Worm (Caenorhabditis elegans) whole organism, young adult: ENCODE results near the gene rfk-1.

Experiments used
- B0035.1 ChIP-seq: sonication (generic microtip); optimal IDR thresholded peaks from 2 replicates; lab custom pipeline; 2016; ENCODE audit warnings: missing genetic modification characterization, mild to moderate bottlenecking, missing compliant biosample characterization, missing genotype, missing genetic modification reagents
- C06A6.2 ChIP-seq: fragments of 200-800 bp; sonication (Bioruptor generic); conservative IDR thresholded peaks from 2 replicates; pipeline ENCODE4 v1.3.6; 2022; ENCODE audit warnings: missing genetic modification characterization, missing compliant biosample characterization
- F10E7.11 ChIP-seq: sonication (generic microtip); optimal IDR thresholded peaks from 2 replicates; lab custom pipeline; 2017; ENCODE audit warnings: mild to moderate bottlenecking, missing genetic modification characterization, moderate library complexity, missing compliant biosample characterization
- F23B12.7 ChIP-seq: sonication (generic microtip); optimal IDR thresholded peaks from 2 replicates; lab custom pipeline; 2017; ENCODE audit warnings: missing genetic modification characterization, mild to moderate bottlenecking, missing compliant biosample characterization, antibody characterized with exemption, moderate library complexity; ENCODE audit not compliant: insufficient read depth
- F37B4.10 ChIP-seq: fragments of 200-800 bp; sonication (Bioruptor generic); IDR thresholded peaks from 2 replicates; pipeline ENCODE4 v1.3.6; 2022; ENCODE audit warnings: missing genetic modification characterization, missing compliant biosample characterization
- F39B2.1 ChIP-seq: fragments of 200-800 bp; sonication (Bioruptor generic); IDR thresholded peaks from 2 replicates; pipeline ENCODE4 v1.3.6; 2022; ENCODE audit warnings: missing genetic modification reagents, missing genetic modification characterization, missing compliant biosample characterization
- F52B5.7 ChIP-seq: sonication (generic microtip); optimal IDR thresholded peaks from 2 replicates; lab custom pipeline; 2016; ENCODE audit warnings: mild to moderate bottlenecking, missing genetic modification characterization, missing compliant biosample characterization
- F55B11.4 ChIP-seq: sonication (generic microtip); optimal IDR thresholded peaks from 2 replicates; lab custom pipeline; 2016; ENCODE audit warnings: missing compliant biosample characterization, missing genetic modification characterization, borderline replicate concordance; ENCODE audit not compliant: insufficient read depth
- F57A8.1 ChIP-seq: fragments of 200-800 bp; sonication (Bioruptor generic); optimal IDR thresholded peaks from 2 replicates; lab custom pipeline; 2018; ENCODE audit warnings: mild to moderate bottlenecking, missing genetic modification characterization, moderate library complexity, missing compliant biosample characterization
- Y53F4B.3 ChIP-seq: fragments of 200-800 bp; sonication (Bioruptor generic); IDR thresholded peaks from 2 replicates; pipeline ENCODE4 v1.3.6; 2022; ENCODE audit warnings: missing genetic modification reagents, missing genetic modification characterization, missing compliant biosample characterization
- Y53G8AR.9 ChIP-seq: fragments of 200-800 bp; sonication (Bioruptor generic); conservative IDR thresholded peaks from 2 replicates; pipeline ENCODE4 v1.3.6; 2022; ENCODE audit warnings: missing genetic modification reagents, missing genetic modification characterization, missing compliant biosample characterization
- Y56A3A.18 ChIP-seq: fragments of 200-800 bp; sonication (Bioruptor generic); IDR thresholded peaks from 2 replicates; pipeline ENCODE4 v1.3.6; 2022; ENCODE audit warnings: missing genetic modification reagents, missing genetic modification characterization, missing compliant biosample characterization
- Y67H2A.10 ChIP-seq: fragments of 200-800 bp; sonication (Bioruptor generic); conservative IDR thresholded peaks from 2 replicates; pipeline ENCODE4 v1.3.6; 2022; ENCODE audit warnings: missing genetic modification reagents, missing genetic modification characterization, missing compliant biosample characterization
- atf-7 ChIP-seq: sonication (generic microtip); optimal IDR thresholded peaks from 2 replicates; lab custom pipeline; 2017; ENCODE audit warnings: mild to moderate bottlenecking, missing genetic modification characterization, missing compliant biosample characterization
- athp-1 ChIP-seq: sonication (generic microtip); optimal IDR thresholded peaks from 2 replicates; lab custom pipeline; 2017; ENCODE audit warnings: mild to moderate bottlenecking, missing genetic modification characterization, missing compliant biosample characterization
- attf-3 ChIP-seq: fragments of 200-800 bp; sonication (Bioruptor generic); conservative IDR thresholded peaks from 2 replicates; pipeline ENCODE4 v1.3.6; 2022; ENCODE audit warnings: missing genetic modification reagents, missing genetic modification characterization, missing compliant biosample characterization
- attf-6 ChIP-seq: fragments of 200-800 bp; sonication (Bioruptor generic); IDR thresholded peaks from 2 replicates; pipeline ENCODE4 v1.3.6; 2022; ENCODE audit warnings: missing genetic modification reagents, missing genetic modification characterization, missing compliant biosample characterization
- cebp-2 ChIP-seq: fragments of 200-800 bp; sonication (Bioruptor generic); IDR thresholded peaks from 2 replicates; pipeline ENCODE4 v1.3.6; 2022; ENCODE audit warnings: missing genetic modification characterization, missing compliant biosample characterization
- ceh-100 ChIP-seq: fragments of 200-800 bp; sonication (Bioruptor generic); IDR thresholded peaks from 2 replicates; pipeline ENCODE4 v1.3.6; 2022; ENCODE audit warnings: missing genetic modification reagents, missing genetic modification characterization, missing compliant biosample characterization
- ceh-40 ChIP-seq: fragments of 200-800 bp; sonication (Bioruptor generic); IDR thresholded peaks from 2 replicates; pipeline ENCODE4 v1.3.6; 2022; ENCODE audit warnings: missing genetic modification characterization, missing compliant biosample characterization
- ceh-58 ChIP-seq: fragments of 200-800 bp; sonication (Bioruptor generic); IDR thresholded peaks from 2 replicates; pipeline ENCODE4 v1.3.6; 2022; ENCODE audit warnings: missing genetic modification characterization, missing compliant biosample characterization
- egl-18 ChIP-seq: fragments of 200-800 bp; sonication (Bioruptor generic); IDR thresholded peaks from 2 replicates; pipeline ENCODE4 v1.3.6; 2022; ENCODE audit warnings: missing genetic modification reagents, missing genetic modification characterization, missing compliant biosample characterization
- egl-44 ChIP-seq: fragments of 200-800 bp; sonication (Bioruptor generic); IDR thresholded peaks from 2 replicates; pipeline ENCODE4 v1.3.6; 2022; ENCODE audit warnings: missing genetic modification reagents, missing genetic modification characterization, missing compliant biosample characterization
- egrh-3 ChIP-seq: fragments of 200-800 bp; sonication (Bioruptor generic); IDR thresholded peaks from 2 replicates; pipeline ENCODE4 v1.3.6; 2022; ENCODE audit warnings: missing genetic modification reagents, missing genetic modification characterization, missing compliant biosample characterization
- hlh-12 ChIP-seq: sonication (generic microtip); optimal IDR thresholded peaks from 2 replicates; lab custom pipeline; 2016; ENCODE audit warnings: missing genetic modification characterization, missing compliant biosample characterization
- hlh-26 ChIP-seq: fragments of 200-800 bp; sonication (Bioruptor generic); conservative IDR thresholded peaks from 2 replicates; pipeline ENCODE4 v1.3.6; 2022; ENCODE audit warnings: missing genetic modification reagents, missing genetic modification characterization, missing compliant biosample characterization
- hmg-20 ChIP-seq: fragments of 200-800 bp; sonication (Bioruptor generic); IDR thresholded peaks from 2 replicates; pipeline ENCODE4 v1.3.6; 2022; ENCODE audit warnings: missing genetic modification reagents, missing genetic modification characterization, missing compliant biosample characterization
- hrde-1 ChIP-seq: sonication (generic microtip); optimal IDR thresholded peaks from 2 replicates; lab custom pipeline; 2016; ENCODE audit warnings: missing genetic modification characterization, mild to moderate bottlenecking, missing compliant biosample characterization, moderate library complexity, missing genotype, missing genetic modification reagents, borderline replicate concordance
- let-526 ChIP-seq: fragments of 200-800 bp; sonication (Bioruptor generic); IDR thresholded peaks from 2 replicates; pipeline ENCODE4 v1.3.6; 2022; ENCODE audit warnings: missing genetic modification reagents, missing genetic modification characterization, missing compliant biosample characterization
- let-607 ChIP-seq, 2 experiments: fragments of 200-800 bp in 1 of 2; sonication (Bioruptor generic) in 1 of 2; sonication (generic microtip) in 1 of 2; optimal IDR thresholded peaks; 2 replicates each; lab custom pipeline; 2016 to 2018; ENCODE audit warnings: mild to moderate bottlenecking in 2 of 2, missing compliant biosample characterization in 2 of 2, missing genetic modification characterization in 2 of 2, moderate library complexity in 2 of 2, missing genotype in 1 of 2
- lin-54 ChIP-seq: fragments of 200-800 bp; sonication (Bioruptor generic); optimal IDR thresholded peaks from 2 replicates; lab custom pipeline; 2018; ENCODE audit warnings: mild to moderate bottlenecking, missing genetic modification characterization, missing compliant biosample characterization
- lir-1 ChIP-seq: fragments of 200-800 bp; sonication (Bioruptor generic); conservative IDR thresholded peaks from 2 replicates; pipeline ENCODE4 v1.3.6; 2022; ENCODE audit warnings: missing genetic modification reagents, missing genetic modification characterization, missing compliant biosample characterization
- madf-10 ChIP-seq: sonication (generic microtip); optimal IDR thresholded peaks from 2 replicates; lab custom pipeline; 2016; ENCODE audit warnings: mild to moderate bottlenecking, missing genetic modification characterization, missing compliant biosample characterization
- madf-3 ChIP-seq: fragments of 200-800 bp; sonication (Bioruptor generic); IDR thresholded peaks from 2 replicates; pipeline ENCODE4 v1.3.6; 2022; ENCODE audit warnings: missing genetic modification reagents, missing genetic modification characterization, missing compliant biosample characterization
- madf-8 ChIP-seq: fragments of 200-800 bp; sonication (Bioruptor generic); conservative IDR thresholded peaks from 2 replicates; pipeline ENCODE4 v1.3.6; 2022; ENCODE audit warnings: missing genetic modification reagents, missing genetic modification characterization, missing compliant biosample characterization
- mcd-1 ChIP-seq: fragments of 200-800 bp; sonication (Bioruptor generic); IDR thresholded peaks from 2 replicates; pipeline ENCODE4 v1.3.6; 2022; ENCODE audit warnings: missing genetic modification reagents, missing genetic modification characterization, missing compliant biosample characterization
- mxl-1 ChIP-seq: sonication (generic microtip); optimal IDR thresholded peaks from 2 replicates; lab custom pipeline; 2016; ENCODE audit warnings: missing genetic modification characterization, missing compliant biosample characterization
- nhr-179 ChIP-seq: sonication (generic microtip); optimal IDR thresholded peaks from 2 replicates; lab custom pipeline; 2016; ENCODE audit warnings: mild to moderate bottlenecking, missing genetic modification characterization, missing compliant biosample characterization
- nhr-27 ChIP-seq: fragments of 200-800 bp; sonication (Bioruptor generic); optimal IDR thresholded peaks from 2 replicates; lab custom pipeline; 2018; ENCODE audit warnings: mild to moderate bottlenecking, missing genetic modification characterization, moderate library complexity, missing compliant biosample characterization
- pha-4 ChIP-seq: fragments of 150-350 bp; sonication (generic microtip); optimal IDR thresholded peaks from 2 replicates; lab custom pipeline; 2014; ENCODE audit warnings: missing biosample characterization, missing genetic modification reagents, missing genetic modification characterization
- rec-8 ChIP-seq, 2 experiments: sonication (generic microtip); optimal IDR thresholded peaks; 2 replicates each; lab custom pipeline; 2016; ENCODE audit warnings: mild to moderate bottlenecking in 2 of 2, missing genetic modification characterization in 2 of 2, missing genetic modification reagents in 2 of 2, missing genotype in 2 of 2, missing biosample characterization in 1 of 2, missing compliant biosample characterization in 1 of 2, moderate library complexity in 1 of 2
- repo-1 ChIP-seq: sonication (generic microtip); optimal IDR thresholded peaks from 2 replicates; lab custom pipeline; 2017; ENCODE audit warnings: mild to moderate bottlenecking, missing genetic modification characterization, missing compliant biosample characterization
- snpc-3.4 ChIP-seq: sonication (generic microtip); optimal IDR thresholded peaks from 2 replicates; lab custom pipeline; 2017; ENCODE audit warnings: missing genetic modification characterization, mild to moderate bottlenecking, missing compliant biosample characterization, antibody characterized with exemption, moderate library complexity, missing genotype, missing genetic modification reagents
- snpc-4 ChIP-seq, 5 experiments: fragments of 150-350 bp in 1 of 5; sonication (generic microtip) in 4 of 5; optimal IDR thresholded peaks; 2 replicates each; lab custom pipeline; 2014 to 2018; ENCODE audit warnings: missing genetic modification characterization in 5 of 5, missing biosample characterization in 3 of 5, antibody characterized with exemption in 2 of 5, mild to moderate bottlenecking in 2 of 5, missing compliant biosample characterization in 2 of 5, missing genotype in 2 of 5, moderate library complexity in 2 of 5, missing genetic modification reagents in 1 of 5
- sptf-2 ChIP-seq: fragments of 200-800 bp; sonication (Bioruptor generic); optimal IDR thresholded peaks from 2 replicates; lab custom pipeline; 2018; ENCODE audit warnings: mild to moderate bottlenecking, missing genetic modification characterization, missing compliant biosample characterization
- unc-62 ChIP-seq: fragments of 150-350 bp; optimal IDR thresholded peaks from 2 replicates; lab custom pipeline; 2014; ENCODE audit warnings: missing biosample characterization, missing genetic modification reagents, missing genetic modification characterization
- zim-3 ChIP-seq: sonication (generic microtip); optimal IDR thresholded peaks from 2 replicates; lab custom pipeline; 2017; ENCODE audit warnings: mild to moderate bottlenecking, missing genetic modification characterization, moderate library complexity, missing compliant biosample characterization
- ztf-6 ChIP-seq: fragments of 200-800 bp; sonication (Bioruptor generic); IDR thresholded peaks from 2 replicates; pipeline ENCODE4 v1.3.6; 2022; ENCODE audit warnings: missing genetic modification reagents, missing genetic modification characterization, missing compliant biosample characterization

The rfk-1 gene

ce11 chrIV:10380626-10381025 is 28.7 kb downstream of the rfk-1 start (continued):
- no peak for TF ChIP-seq hlh-12 (tag; lab: Kevin White, UChicago)
- TF ChIP-seq nhr-179, result no peak
- no peak for TF ChIP-seq nhr-27 (tag; lab: Kevin White, UChicago)
- no peak for TF ChIP-seq snpc-4 (GFP tag; optimal IDR thresholded peaks at IDR 0.05; lab: Kevin White, UChicago)
- peak in 1 of 4 experiments; percentile 20 for TF ChIP-seq snpc-4 (tag; optimal IDR thresholded peaks at IDR 0.05; lab: Kevin White, UChicago)
- no peak for TF ChIP-seq ceh-58 (GFP tag; lab: Robert Waterston, UW)
- no peak for TF ChIP-seq hlh-26 (GFP tag; lab: Robert Waterston, UW)
- TF ChIP-seq hmg-20 (GFP tag; lab: Robert Waterston, UW), result no peak
- no peak for TF ChIP-seq let-526 (GFP tag; lab: Robert Waterston, UW)
- peak; percentile 82; the same call in 1 of the 2 replicates for TF ChIP-seq Y56A3A.18 (GFP tag; lab: Robert Waterston, UW)
- no peak for TF ChIP-seq unc-62 (GFP tag; lab: Kevin White, UChicago)
- TF ChIP-seq madf-3 (GFP tag; lab: Robert Waterston, UW), result no peak
- no peak for TF ChIP-seq cebp-2
- peak; percentile 0 for TF ChIP-seq F23B12.7 (tag; lab: Kevin White, UChicago)
- TF ChIP-seq atf-7 (tag; lab: Kevin White, UChicago), result no peak
- TF ChIP-seq madf-10 (tag; lab: Kevin White, UChicago), result no peak
- no peak for TF ChIP-seq sptf-2 (GFP tag; lab: Kevin White, UChicago)
- no peak for TF ChIP-seq F52B5.7 (tag; lab: Kevin White, UChicago)
- no peak for TF ChIP-seq rec-8 (tag; optimal IDR thresholded peaks at IDR 0.05; lab: Kevin White, UChicago)
- TF ChIP-seq lir-1, result peak; percentile 35; the same call in 1 of the 2 replicates
- TF ChIP-seq mxl-1 (tag; lab: Kevin White, UChicago), result no peak
- TF ChIP-seq B0035.1 (tag; lab: Kevin White, UChicago), result no peak
- TF ChIP-seq Y53F4B.3 (GFP tag; lab: Robert Waterston, UW), result no peak
- TF ChIP-seq Y53G8AR.9 (GFP tag; lab: Robert Waterston, UW), result no peak
- TF ChIP-seq hrde-1, result no peak
- TF ChIP-seq attf-6 (GFP tag; lab: Robert Waterston, UW), result no peak
- TF ChIP-seq Y67H2A.10 (GFP tag; lab: Robert Waterston, UW), result 0 out of 2 replicates have a peak, but pooled peaks have one; percentile 7
- no peak for TF ChIP-seq F57A8.1 (GFP tag; lab: Kevin White, UChicago)
- no peak for TF ChIP-seq let-607 (tag; optimal IDR thresholded peaks at IDR 0.05; lab: Kevin White, UChicago)
- TF ChIP-seq egrh-3 (GFP tag; lab: Robert Waterston, UW), result no peak
- no peak for TF ChIP-seq snpc-3.4 (tag; lab: Kevin White, UChicago)
- TF ChIP-seq ztf-6 (GFP tag; lab: Robert Waterston, UW), result no peak
- no peak for TF ChIP-seq athp-1
- no peak for TF ChIP-seq mcd-1 (GFP tag; lab: Robert Waterston, UW)
- TF ChIP-seq attf-3 (GFP tag; lab: Robert Waterston, UW), result no peak
- no peak for TF ChIP-seq F37B4.10 (GFP tag; lab: Robert Waterston, UW)
- no peak for TF ChIP-seq F55B11.4 (tag; lab: Kevin White, UChicago)
- TF ChIP-seq repo-1, result no peak
- no peak for TF ChIP-seq zim-3
- peak; percentile 16 for TF ChIP-seq lin-54
- no peak for TF ChIP-seq pha-4
- TF ChIP-seq ceh-40 (GFP tag; lab: Robert Waterston, UW), result no peak
- peak; percentile 63 for TF ChIP-seq madf-8
- no peak for TF ChIP-seq egl-18 (GFP tag; lab: Robert Waterston, UW)
- no peak for TF ChIP-seq C06A6.2 (GFP tag; lab: Robert Waterston, UW)
- TF ChIP-seq F10E7.11 (tag; lab: Kevin White, UChicago), result no peak
- no peak for TF ChIP-seq ceh-100 (GFP tag; lab: Robert Waterston, UW)
- no peak for TF ChIP-seq egl-44 (GFP tag; lab: Robert Waterston, UW)
- TF ChIP-seq F39B2.1 (GFP tag; lab: Robert Waterston, UW), result no peak
